Fruit fly (Drosophila melanogaster) whole organism, embryonic: ENCODE results near the gene CG11892.

ENCODE experiments used
- Atf6 ChIP-seq: fragments of 200-800 bp; sonication (Bioruptor generic); IDR thresholded peaks from 2 replicates; pipeline ENCODE4 v1.3.6; 2022; ENCODE audit warnings: missing biosample characterization, missing genetic modification characterization
- CG10147 ChIP-seq: fragments of 200-800 bp; sonication (Bioruptor generic); optimal IDR thresholded peaks from 2 replicates; lab custom pipeline; 2019; ENCODE audit warnings: missing biosample characterization, mild to moderate bottlenecking, missing genetic modification characterization, moderate library complexity
- CG10979 ChIP-seq: fragments of 200-800 bp; sonication (Bioruptor generic); optimal IDR thresholded peaks from 2 replicates; lab custom pipeline; 2018; ENCODE audit warnings: missing biosample characterization, mild to moderate bottlenecking, missing genetic modification characterization, moderate library complexity
- CG13287 ChIP-seq: fragments of 200-800 bp; sonication (Bioruptor generic); IDR thresholded peaks from 2 replicates; pipeline ENCODE4 v1.3.6; 2022; ENCODE audit warnings: missing biosample characterization, missing genetic modification characterization; ENCODE audit not compliant: partially characterized antibody
- CG18476 ChIP-seq: fragments of 200-800 bp; sonication (Bioruptor generic); optimal IDR thresholded peaks from 2 replicates; lab custom pipeline; 2016; ENCODE audit warnings: missing biosample characterization, mild to moderate bottlenecking, missing genetic modification characterization
- CG2202 ChIP-seq: fragments of 200-800 bp; sonication (Bioruptor generic); optimal IDR thresholded peaks from 2 replicates; lab custom pipeline; 2018; ENCODE audit warnings: missing biosample characterization, mild to moderate bottlenecking, missing genetic modification characterization
- CG3065 ChIP-seq: fragments of 200-800 bp; sonication (Bioruptor generic); optimal IDR thresholded peaks from 2 replicates; lab custom pipeline; 2016; ENCODE audit warnings: missing biosample characterization, missing genetic modification characterization
- CG31441 ChIP-seq: fragments of 200-800 bp; sonication (Bioruptor generic); IDR thresholded peaks from 2 replicates; pipeline ENCODE4 v1.3.6; 2022; ENCODE audit warnings: missing biosample characterization, missing genetic modification characterization
- CG4820 ChIP-seq: fragments of 200-800 bp; sonication (Bioruptor generic); optimal IDR thresholded peaks from 3 replicates; lab custom pipeline; 2016; ENCODE audit warnings: missing biosample characterization, missing genetic modification characterization
- CG6175 ChIP-seq: fragments of 200-800 bp; sonication (Bioruptor generic); IDR thresholded peaks from 3 replicates; pipeline ENCODE4 v1.3.6; 2022; ENCODE audit warnings: missing biosample characterization, missing genetic modification characterization
- CG6813 ChIP-seq: fragments of 200-800 bp; sonication (Bioruptor generic); optimal IDR thresholded peaks from 2 replicates; lab custom pipeline; 2017; ENCODE audit warnings: missing biosample characterization, missing genetic modification characterization, mild to moderate bottlenecking, moderate library complexity, missing genetic modification reagents
- CG7745 ChIP-seq: fragments of 200-800 bp; sonication (Bioruptor generic); optimal IDR thresholded peaks from 2 replicates; lab custom pipeline; 2018; ENCODE audit warnings: missing biosample characterization, mild to moderate bottlenecking, missing genetic modification characterization, moderate library complexity
- CG7928 ChIP-seq: fragments of 200-800 bp; sonication (Bioruptor generic); optimal IDR thresholded peaks from 2 replicates; lab custom pipeline; 2017; ENCODE audit warnings: missing biosample characterization, mild to moderate bottlenecking, missing genetic modification characterization
- CG8388 ChIP-seq: fragments of 200-800 bp; sonication (Bioruptor generic); optimal IDR thresholded peaks from 2 replicates; lab custom pipeline; 2019; ENCODE audit warnings: missing biosample characterization, mild to moderate bottlenecking, missing genetic modification characterization, moderate library complexity
- CG9797 ChIP-seq: fragments of 200-800 bp; sonication (Bioruptor generic); optimal IDR thresholded peaks from 3 replicates; lab custom pipeline; 2018; ENCODE audit warnings: missing biosample characterization, mild to moderate bottlenecking, missing genetic modification characterization
- CG9932 ChIP-seq: fragments of 200-800 bp; sonication (Bioruptor generic); IDR thresholded peaks from 2 replicates; pipeline ENCODE4 v1.3.6; 2022; ENCODE audit warnings: missing biosample characterization, missing genetic modification characterization
- CrebB ChIP-seq: fragments of 200-800 bp; sonication (Bioruptor generic); optimal IDR thresholded peaks from 3 replicates; lab custom pipeline; 2018; ENCODE audit warnings: missing biosample characterization, mild to moderate bottlenecking, missing genetic modification characterization
- Doc2 ChIP-seq: fragments of 200-800 bp; sonication (Bioruptor generic); IDR thresholded peaks from 2 replicates; pipeline ENCODE4 v1.3.6; 2022; ENCODE audit warnings: missing biosample characterization, missing genetic modification characterization
- E2f2 ChIP-seq: fragments of 200-800 bp; sonication (Bioruptor generic); IDR thresholded peaks from 2 replicates; pipeline ENCODE4 v1.3.6; 2022; ENCODE audit warnings: missing biosample characterization, missing genetic modification characterization
- Eip74EF ChIP-seq, 2 experiments: fragments of 200-800 bp in 1 of 2; fragments of >200 bp in 1 of 2; sonication (Bioruptor generic) in 1 of 2; optimal IDR thresholded peaks; 2 replicates each; lab custom pipeline; 2017 to 2019; ENCODE audit warnings: missing biosample characterization in 2 of 2, missing genetic modification characterization in 2 of 2, mild to moderate bottlenecking in 1 of 2, moderate library complexity in 1 of 2
- Fer1 ChIP-seq: fragments of 200-800 bp; sonication (Bioruptor generic); optimal IDR thresholded peaks from 2 replicates; lab custom pipeline; 2017; ENCODE audit warnings: missing biosample characterization, mild to moderate bottlenecking, missing genetic modification characterization
- Gsc ChIP-seq: fragments of 200-800 bp; sonication (Bioruptor generic); IDR thresholded peaks from 2 replicates; pipeline ENCODE4 v1.3.6; 2022; ENCODE audit warnings: missing biosample characterization, missing genetic modification characterization
- Hr39 ChIP-seq: fragments of >200 bp; optimal IDR thresholded peaks from 2 replicates; lab custom pipeline; 2017
- NC2α ChIP-seq: fragments of 200-800 bp; sonication (Bioruptor generic); optimal IDR thresholded peaks from 2 replicates; lab custom pipeline; 2016; ENCODE audit warnings: missing biosample characterization, missing genetic modification characterization
- Nf-YB ChIP-seq: fragments of 200-800 bp; sonication (Bioruptor generic); optimal IDR thresholded peaks from 3 replicates; lab custom pipeline; 2019; ENCODE audit warnings: missing biosample characterization, mild to moderate bottlenecking, missing genetic modification characterization, moderate library complexity
- NfI ChIP-seq: fragments of 200-800 bp; sonication (Bioruptor generic); optimal IDR thresholded peaks from 3 replicates; lab custom pipeline; 2018; ENCODE audit warnings: missing biosample characterization, mild to moderate bottlenecking, missing genetic modification characterization, moderate library complexity
- Ptx1 ChIP-seq: fragments of 200-800 bp; sonication (Bioruptor generic); IDR thresholded peaks from 2 replicates; pipeline ENCODE4 v1.3.6; 2022; ENCODE audit warnings: missing biosample characterization, missing genetic modification characterization
- Six4 ChIP-seq: fragments of 200-800 bp; sonication (Bioruptor generic); optimal IDR thresholded peaks from 2 replicates; lab custom pipeline; 2016; ENCODE audit warnings: missing biosample characterization, missing genetic modification characterization
- Sox102F ChIP-seq: fragments of 200-800 bp; sonication (Bioruptor generic); optimal IDR thresholded peaks from 2 replicates; lab custom pipeline; 2018; ENCODE audit warnings: missing biosample characterization, mild to moderate bottlenecking, missing genetic modification characterization, moderate library complexity
- TFAM ChIP-seq: fragments of 200-800 bp; sonication (Bioruptor generic); optimal IDR thresholded peaks from 2 replicates; lab custom pipeline; 2017; ENCODE audit warnings: missing biosample characterization, missing genetic modification characterization, inconsistent platforms
- Xbp1 ChIP-seq: fragments of 200-800 bp; sonication (Bioruptor generic); optimal IDR thresholded peaks from 3 replicates; lab custom pipeline; 2016; ENCODE audit warnings: missing biosample characterization, mild to moderate bottlenecking, missing genetic modification characterization
- ash1 ChIP-seq: fragments of 200-800 bp; sonication (Bioruptor generic); optimal IDR thresholded peaks from 2 replicates; lab custom pipeline; 2018; ENCODE audit warnings: missing biosample characterization, mild to moderate bottlenecking, missing genetic modification characterization
- br ChIP-seq: fragments of >200 bp; optimal IDR thresholded peaks from 2 replicates; lab custom pipeline; 2017
- dimm ChIP-seq: fragments of 200-800 bp; sonication (Bioruptor generic); IDR thresholded peaks from 2 replicates; pipeline ENCODE4 v1.3.6; 2022; ENCODE audit warnings: missing biosample characterization, missing genetic modification characterization
- esg ChIP-seq: fragments of 200-800 bp; sonication (Bioruptor generic); conservative IDR thresholded peaks from 2 replicates; pipeline ENCODE4 v1.3.6; 2022; ENCODE audit warnings: missing biosample characterization, missing genetic modification characterization
- ewg ChIP-seq: fragments of 200-800 bp; sonication (Bioruptor generic); optimal IDR thresholded peaks from 3 replicates; lab custom pipeline; 2017; ENCODE audit warnings: mild to moderate bottlenecking, missing biosample characterization, missing genetic modification reagents, missing genetic modification characterization
- lbe ChIP-seq: fragments of 200-800 bp; sonication (Bioruptor generic); optimal IDR thresholded peaks from 2 replicates; lab custom pipeline; 2016; ENCODE audit warnings: missing biosample characterization, mild to moderate bottlenecking, missing genetic modification characterization
- lilli ChIP-seq: fragments of 200-800 bp; sonication (Bioruptor generic); optimal IDR thresholded peaks from 3 replicates; lab custom pipeline; 2016; ENCODE audit warnings: missing biosample characterization, missing genetic modification characterization
- lola ChIP-seq, 3 experiments: fragments of >200 bp in 2 of 3; fragments of 200-800 bp in 1 of 3; sonication (Bioruptor generic) in 1 of 3; optimal IDR thresholded peaks; 2 replicates each; lab custom pipeline; 2017 to 2019; ENCODE audit warnings: missing biosample characterization in 3 of 3, missing genetic modification characterization in 3 of 3, mild to moderate bottlenecking in 1 of 3, moderate library complexity in 1 of 3
- lov ChIP-seq, 2 experiments: fragments of 200-800 bp in 1 of 2; fragments of >200 bp in 1 of 2; sonication (Bioruptor generic) in 1 of 2; IDR thresholded peaks in 1 of 2; optimal IDR thresholded peaks in 1 of 2; 2 replicates in 1 of 2; 3 replicates in 1 of 2; pipeline versions ENCODE4 v1.3.6 to Lab custom; 2017 to 2022; ENCODE audit warnings: missing biosample characterization in 1 of 2, missing genetic modification characterization in 1 of 2
- maf-S ChIP-seq: fragments of 200-800 bp; sonication (Bioruptor generic); optimal IDR thresholded peaks from 2 replicates; lab custom pipeline; 2016; ENCODE audit warnings: missing biosample characterization, missing genetic modification characterization
- nmo ChIP-seq: fragments of 200-800 bp; sonication (Bioruptor generic); optimal IDR thresholded peaks from 2 replicates; lab custom pipeline; 2018; ENCODE audit warnings: missing biosample characterization, mild to moderate bottlenecking, missing genetic modification characterization, moderate library complexity
- nom ChIP-seq: fragments of 200-800 bp; sonication (Bioruptor generic); optimal IDR thresholded peaks from 2 replicates; lab custom pipeline; 2017; ENCODE audit warnings: missing biosample characterization, missing genetic modification characterization, mild to moderate bottlenecking, moderate library complexity, missing genetic modification reagents
- odd ChIP-seq: fragments of 200-800 bp; sonication (Bioruptor generic); optimal IDR thresholded peaks from 2 replicates; lab custom pipeline; 2017; ENCODE audit warnings: missing biosample characterization, mild to moderate bottlenecking, missing genetic modification characterization
- pho ChIP-seq: fragments of 200-800 bp; sonication (Bioruptor generic); optimal IDR thresholded peaks from 2 replicates; lab custom pipeline; 2016; ENCODE audit warnings: missing biosample characterization, missing genetic modification characterization
- pum ChIP-seq: fragments of 200-800 bp; sonication (Bioruptor generic); optimal IDR thresholded peaks from 2 replicates; lab custom pipeline; 2016; ENCODE audit warnings: missing biosample characterization, missing genetic modification characterization
- slp2 ChIP-seq: fragments of 200-800 bp; sonication (Bioruptor generic); optimal IDR thresholded peaks from 2 replicates; lab custom pipeline; 2016; ENCODE audit warnings: missing biosample characterization, missing genetic modification characterization
- sna ChIP-seq: fragments of 200-800 bp; sonication (Bioruptor generic); IDR thresholded peaks from 2 replicates; pipeline ENCODE4 v1.3.6; 2022; ENCODE audit warnings: missing biosample characterization, missing genetic modification characterization; ENCODE audit not compliant: partially characterized antibody
- toy ChIP-seq: fragments of 200-800 bp; sonication (Bioruptor generic); IDR thresholded peaks from 2 replicates; pipeline ENCODE4 v1.3.6; 2022; ENCODE audit warnings: missing biosample characterization, missing genetic modification characterization
- zen2 ChIP-seq: fragments of 200-800 bp; sonication (Bioruptor generic); IDR thresholded peaks from 3 replicates; pipeline ENCODE4 v1.3.6; 2022; ENCODE audit warnings: missing biosample characterization, missing genetic modification characterization; ENCODE audit not compliant: partially characterized antibody

Gene CG11892

dm6 chr3R:25262322-25262761 is 19.0 kb upstream of the CG11892 start, which contains the start of the genes Kdsr and CG11858 (continued):
- peak; percentile 76 for TF ChIP-seq CG9797
- no peak for TF ChIP-seq sna (GFP tag; lab: Robert Waterston, UW)
- no peak for TF ChIP-seq Doc2 (GFP tag; lab: Robert Waterston, UW)
- peak; percentile 7 for TF ChIP-seq CG2202 (tag; lab: Kevin White, UChicago)
- TF ChIP-seq nmo = peak; percentile 75
- peak; percentile 71 for TF ChIP-seq CG18476
- no peak for TF ChIP-seq lov (optimal IDR thresholded peaks at IDR 0.05; lab: Kevin White, UChicago)
- 0 out of 3 replicates have a peak, but pooled peaks have one; percentile 63 for TF ChIP-seq lov (GFP tag; IDR thresholded peaks at IDR 0.05; lab: Robert Waterston, UW)
- TF ChIP-seq toy (GFP tag; lab: Robert Waterston, UW) = no peak
- peak; percentile 63 for TF ChIP-seq CG10147
- TF ChIP-seq Atf6 (GFP tag; lab: Robert Waterston, UW) = peak; percentile 69
- TF ChIP-seq slp2 (GFP tag; lab: Kevin White, UChicago) = no peak
- TF ChIP-seq NC2α = no peak
- no peak for TF ChIP-seq lbe (GFP tag; lab: Kevin White, UChicago)
- no peak for TF ChIP-seq br
- peak; percentile 55 for TF ChIP-seq CG8388 (GFP tag; lab: Kevin White, UChicago)
- peak; percentile 80 for TF ChIP-seq CG9932
- peak; percentile 45 for TF ChIP-seq pum (GFP tag; lab: Kevin White, UChicago)
- no peak for TF ChIP-seq Hr39 (lab: Kevin White, UChicago)
- TF ChIP-seq Six4 (GFP tag; lab: Kevin White, UChicago) = no peak
- no peak for TF ChIP-seq CG6175 (GFP tag; lab: Robert Waterston, UW)
- peak; percentile 40 for TF ChIP-seq maf-S (GFP tag; lab: Kevin White, UChicago)
- TF ChIP-seq CG7928 (GFP tag; lab: Kevin White, UChicago) = no peak
- peak in 1 of 3 experiments; percentile 53 for TF ChIP-seq lola (GFP tag; optimal IDR thresholded peaks at IDR 0.05; lab: Kevin White, UChicago)
- TF ChIP-seq E2f2 = peak; percentile 56; the same call in 1 of the 2 replicates
- TF ChIP-seq ewg (GFP tag; lab: Kevin White, UChicago) = no peak
- no peak for TF ChIP-seq Gsc (GFP tag; lab: Robert Waterston, UW)
- TF ChIP-seq lilli (GFP tag; lab: Kevin White, UChicago) = peak; percentile 83
- peak; percentile 5 for TF ChIP-seq Nf-YB
- peak; percentile 40 for TF ChIP-seq NfI (GFP tag; lab: Kevin White, UChicago)
- TF ChIP-seq odd (GFP tag; lab: Kevin White, UChicago) = no peak
- peak; percentile 36; the same call in 1 of the 2 replicates for TF ChIP-seq esg
- TF ChIP-seq CG31441 (GFP tag; lab: Robert Waterston, UW) = no peak; the same call in 1 of the 2 replicates
- TF ChIP-seq TFAM = no peak
- peak; percentile 77 for TF ChIP-seq Fer1 (GFP tag; lab: Kevin White, UChicago)
- peak; percentile 53 for TF ChIP-seq CG10979 (tag; lab: Kevin White, UChicago)
- TF ChIP-seq Eip74EF (GFP tag; optimal IDR thresholded peaks at IDR 0.05; lab: Kevin White, UChicago) = no peak
- TF ChIP-seq pho (GFP tag; lab: Kevin White, UChicago) = peak; percentile 57
- peak; percentile 44 for TF ChIP-seq CrebB (tag; lab: Kevin White, UChicago)
- TF ChIP-seq Xbp1 (GFP tag; lab: Kevin White, UChicago) = peak; percentile 75
- TF ChIP-seq zen2 (GFP tag; lab: Robert Waterston, UW) = no peak
- TF ChIP-seq CG4820 (GFP tag; lab: Kevin White, UChicago) = peak; percentile 23
- peak; percentile 72 for TF ChIP-seq Sox102F (GFP tag; lab: Kevin White, UChicago)
- no peak for TF ChIP-seq nom (GFP tag; lab: Kevin White, UChicago)
- TF ChIP-seq CG6813 (GFP tag; lab: Kevin White, UChicago) = no peak
- no peak for TF ChIP-seq dimm (GFP tag; lab: Robert Waterston, UW)
- TF ChIP-seq Ptx1 (GFP tag; lab: Robert Waterston, UW) = peak; percentile 81
- TF ChIP-seq ash1 (GFP tag; lab: Kevin White, UChicago) = no peak
- no peak for TF ChIP-seq CG7745 (tag; lab: Kevin White, UChicago)
- TF ChIP-seq CG13287 (GFP tag; lab: Robert Waterston, UW) = peak; percentile 64; the same call in 1 of the 2 replicates
- no peak for TF ChIP-seq CG3065 (GFP tag; lab: Kevin White, UChicago)
